Worm (Caenorhabditis elegans) whole organism, early embryonic: Measurements from ENCODE around the gene srg-10.

ENCODE experiments used
- ama-1 ChIP-seq: fragments of 150-350 bp; optimal IDR thresholded peaks from 2 replicates; lab custom pipeline; 2014
- hmbx-1 ChIP-seq: sonication (generic microtip); optimal IDR thresholded peaks from 2 replicates; lab custom pipeline; 2016; ENCODE audit warnings: mild to moderate bottlenecking, missing genetic modification characterization, missing compliant biosample characterization
- tbx-11 ChIP-seq: fragments of 200-800 bp; sonication (Bioruptor generic); IDR thresholded peaks from 2 replicates; pipeline ENCODE4 v1.3.6; 2022; ENCODE audit warnings: missing genetic modification characterization, missing compliant biosample characterization

DNA sequence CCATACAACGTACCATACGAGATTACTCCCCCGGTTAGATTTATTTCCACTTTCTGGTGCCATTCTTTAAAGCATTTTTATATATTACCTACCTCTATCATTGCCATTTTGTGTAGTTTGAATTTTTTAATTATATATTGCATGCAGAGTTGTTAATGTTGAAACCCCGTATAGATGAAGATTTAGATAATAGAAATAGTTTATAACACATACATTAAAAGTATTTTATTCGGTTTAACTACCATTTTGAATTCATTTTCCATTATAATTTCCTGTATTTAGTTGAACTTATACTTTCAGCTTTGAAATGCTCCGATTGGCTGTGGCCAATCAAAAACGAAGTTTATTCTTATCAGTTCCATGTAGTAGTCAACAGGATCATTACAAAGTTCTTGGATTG lies 20.3 kb downstream of the srg-10 start, which contains the start of gene dnj-18:
- no peak for TF ChIP-seq ama-1
- TF ChIP-seq hmbx-1 (tag; lab: Kevin White, UChicago) = no peak
- no peak for TF ChIP-seq tbx-11
